Worm (Caenorhabditis elegans): Measurements from ENCODE around the gene pbs-3.

Gene pbs-3

ce11 chrII:4941541-4942206 is 13.6 kb downstream of the pbs-3 start, which contains the start of gene ZK546.19 (continued):
- no peak for TF ChIP-seq saeg-2 (GFP tag; IDR thresholded peaks at IDR 0.05)
- TF ChIP-seq Y5F2A.4 (GFP tag; optimal IDR thresholded peaks at IDR 0.05): no peak
- TF ChIP-seq ceh-20 (GFP tag; IDR thresholded peaks at IDR 0.05): 0 out of 2 replicates have a peak, but pooled peaks have one; percentile 39
- TF ChIP-seq pha-4 (GFP tag; IDR thresholded peaks at IDR 0.05): no peak
- no peak for TF ChIP-seq pha-4 (tag; optimal IDR thresholded peaks at IDR 0.05)
- no peak for TF ChIP-seq cey-2 (tag; optimal IDR thresholded peaks at IDR 0.05; ENCODE audit: borderline replicate concordance, insufficient read depth)
- peak in 1 of 2 experiments; percentile 38 for TF ChIP-seq lsy-2 (tag; optimal IDR thresholded peaks at IDR 0.05)
- no peak for TF ChIP-seq sdz-12 (GFP tag; optimal IDR thresholded peaks at IDR 0.05)
- TF ChIP-seq spr-1 (tag; optimal IDR thresholded peaks at IDR 0.05): no peak
- TF ChIP-seq F49E8.2 (tag; optimal IDR thresholded peaks at IDR 0.05; ENCODE audit: borderline replicate concordance): no peak
- no peak for TF ChIP-seq Y48G9A.11 (GFP tag; IDR thresholded peaks at IDR 0.05)
- TF ChIP-seq zip-11 (GFP tag; IDR thresholded peaks at IDR 0.05): no peak
- peak; percentile 27 for TF ChIP-seq ama-1 (optimal IDR thresholded peaks at IDR 0.05)
- no peak for TF ChIP-seq spr-3 (GFP tag; optimal IDR thresholded peaks at IDR 0.05)

ce11 chrII:4941050-4941449 is 14.2 kb downstream of the pbs-3 start, which contains the start of gene cblc-1:
cblc-1 (minus strand) TSS chrII:4941150.
- TF ChIP-seq zip-2 (tag; optimal IDR thresholded peaks at IDR 0.05) (no peak), mdl-1 (tag; optimal IDR thresholded peaks at IDR 0.05) (no peak), dve-1 (tag; optimal IDR thresholded peaks at IDR 0.05; ENCODE audit: insufficient read depth) (no peak), set-16 (GFP tag; IDR thresholded peaks at IDR 0.05) (no peak), F10B5.3 (tag; optimal IDR thresholded peaks at IDR 0.05) (no peak), nhr-25 (tag; optimal IDR thresholded peaks at IDR 0.05; ENCODE audit: borderline replicate concordance, insufficient read depth) (no peak)

ce11 chrII:4937743-4938142 is 17.5 kb downstream of the pbs-3 start, which contains the start of gene ZK546.4:
ZK546.4 (plus strand) TSS chrII:4938043.
- TF ChIP-seq ceh-28 (tag; optimal IDR thresholded peaks at IDR 0.05): no peak
- no peak for TF ChIP-seq lin-15B (tag; optimal IDR thresholded peaks at IDR 0.05)
- no peak for TF ChIP-seq dpl-1 (GFP tag; optimal IDR thresholded peaks at IDR 0.05)
- TF ChIP-seq nhr-48 (tag; optimal IDR thresholded peaks at IDR 0.05): no peak
- TF ChIP-seq mxl-3 (GFP tag; optimal IDR thresholded peaks at IDR 0.05): no peak
- no peak for TF ChIP-seq nhr-102 (tag; optimal IDR thresholded peaks at IDR 0.05)
- TF ChIP-seq zag-1 (tag; optimal IDR thresholded peaks at IDR 0.05): no peak
- no peak for TF ChIP-seq zfp-3 (GFP tag; conservative IDR thresholded peaks at IDR 0.05)
- TF ChIP-seq fos-1 (tag; optimal IDR thresholded peaks at IDR 0.05): no peak
- no peak for TF ChIP-seq lin-39 (tag; optimal IDR thresholded peaks at IDR 0.05)
- no peak for TF ChIP-seq nhr-111 (GFP tag; optimal IDR thresholded peaks at IDR 0.05)
- no peak for TF ChIP-seq F44E2.7 (GFP tag; IDR thresholded peaks at IDR 0.05)
- no peak for TF ChIP-seq madf-9 (GFP tag; conservative IDR thresholded peaks at IDR 0.05)
- no peak for TF ChIP-seq unc-130 (GFP tag; optimal IDR thresholded peaks at IDR 0.05)
- no peak for TF ChIP-seq ama-1 (optimal IDR thresholded peaks at IDR 0.05)
- TF ChIP-seq sdz-12 (GFP tag; optimal IDR thresholded peaks at IDR 0.05): no peak
- no peak for TF ChIP-seq dmd-6 (GFP tag; IDR thresholded peaks at IDR 0.05)
- no peak for TF ChIP-seq lir-3 (tag; optimal IDR thresholded peaks at IDR 0.05)
- no peak for TF ChIP-seq T26A8.4 (GFP tag; IDR thresholded peaks at IDR 0.05)

All from whole organism, L4 larva.